Worm (Caenorhabditis elegans): ENCODE results near the gene Y57G7A.2.

Y57G7A.2 gene

DNA sequence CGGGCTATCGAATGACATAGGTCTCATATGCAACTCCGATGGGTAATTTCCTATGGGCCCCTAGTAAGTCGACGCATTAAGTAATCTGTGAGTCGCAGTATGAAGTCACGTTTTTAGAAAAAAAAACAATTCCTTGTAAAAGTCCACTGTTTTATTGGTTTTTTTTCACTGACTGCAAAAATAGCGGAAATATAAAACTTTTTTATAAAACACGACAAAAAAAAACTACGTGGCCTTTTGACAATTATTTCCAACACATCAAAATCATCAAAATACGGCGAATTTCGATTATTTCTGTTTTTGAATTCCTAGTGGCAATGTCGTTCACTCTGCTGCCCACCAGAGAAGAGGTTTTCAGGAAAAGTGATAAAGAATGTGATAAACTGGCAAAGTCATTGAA is 37.2 kb upstream of the Y57G7A.2 start, which contains the start of gene clpr-2:
TSS of gene clpr-2 (plus strand) at position 301 of the 400 bp plus-strand sequence.
- TF ChIP-seq F10E7.11 (tag; optimal IDR thresholded peaks at IDR 0.05) (no peak), cebp-1 (GFP tag; IDR thresholded peaks at IDR 0.05) (no peak), cebp-1 (tag; optimal IDR thresholded peaks at IDR 0.05) (no peak), T26A5.8 (tag; optimal IDR thresholded peaks at IDR 0.05) (no peak), unc-130 (GFP tag; optimal IDR thresholded peaks at IDR 0.05) (no peak), snpc-1.3 (tag; optimal IDR thresholded peaks at IDR 0.05; ENCODE audit: insufficient read depth) (no peak), dpl-1 (GFP tag; optimal IDR thresholded peaks at IDR 0.05) (no peak), lsl-1 (GFP tag; optimal IDR thresholded peaks at IDR 0.05) (no peak), lin-26 (GFP tag; IDR thresholded peaks at IDR 0.05) (no peak), hlh-26 (GFP tag; conservative IDR thresholded peaks at IDR 0.05) (no peak), nfyb-1 (GFP tag; IDR thresholded peaks at IDR 0.05) (no peak), fkh-3 (tag; optimal IDR thresholded peaks at IDR 0.05) (no peak)

DNA sequence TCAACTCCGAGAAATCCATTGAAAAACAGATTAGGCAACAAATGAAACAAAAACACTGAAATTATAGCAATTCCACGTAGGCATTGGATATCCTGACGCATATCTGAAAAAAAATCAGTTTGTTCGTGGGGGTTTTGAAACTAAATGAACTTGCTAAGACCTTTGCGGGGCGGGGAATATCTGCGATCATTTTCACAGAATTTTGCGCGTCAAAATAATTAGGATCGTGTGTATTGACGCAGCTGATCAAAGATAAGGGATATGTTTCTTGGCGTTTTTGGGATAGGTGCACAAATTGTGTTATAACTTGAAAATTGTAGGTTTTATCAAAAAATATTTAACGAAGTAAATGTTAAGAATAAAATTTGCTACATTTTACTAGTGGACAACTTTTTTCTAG is 29.1 kb upstream of the Y57G7A.2 start, which contains the start of gene oac-30:
TSS of gene oac-30 (minus strand) at position 101 of the 400 bp plus-strand sequence.
- TF ChIP-seq C17E4.6 (GFP tag; IDR thresholded peaks at IDR 0.05) (no peak), lin-40 (tag; optimal IDR thresholded peaks at IDR 0.05) (no peak), F33H1.4 (GFP tag; IDR thresholded peaks at IDR 0.05) (no peak), unc-62 (GFP tag; optimal IDR thresholded peaks at IDR 0.05) (no peak), repo-1 (tag; optimal IDR thresholded peaks at IDR 0.05) (no peak), let-607 (tag; optimal IDR thresholded peaks at IDR 0.05) (no peak), ztf-25 (GFP tag; IDR thresholded peaks at IDR 0.05) (no peak), cebp-2 (GFP tag; IDR thresholded peaks at IDR 0.05) (no peak), him-1 (tag; optimal IDR thresholded peaks at IDR 0.05) (no peak), F49E8.2 (tag; optimal IDR thresholded peaks at IDR 0.05; ENCODE audit: insufficient read depth) (no peak), ztf-6 (GFP tag; IDR thresholded peaks at IDR 0.05) (no peak), chd-7 (tag; optimal IDR thresholded peaks at IDR 0.05) (no peak), attf-3 (GFP tag; conservative IDR thresholded peaks at IDR 0.05) (no peak), lag-1 (GFP tag; IDR thresholded peaks at IDR 0.05) (no peak), lsl-1 (GFP tag; optimal IDR thresholded peaks at IDR 0.05) (no peak), dpff-1 (tag; optimal IDR thresholded peaks at IDR 0.05) (no peak)

- TF ChIP-seq akir-1 (GFP tag; optimal IDR thresholded peaks at IDR 0.05) (no peak), die-1 (tag; optimal IDR thresholded peaks at IDR 0.05) (no peak), D2030.7 (GFP tag; IDR thresholded peaks at IDR 0.05) (no peak), sea-2 (GFP tag; IDR thresholded peaks at IDR 0.05) (no peak), dpl-1 (GFP tag; optimal IDR thresholded peaks at IDR 0.05) (no peak), F37B4.10 (GFP tag; IDR thresholded peaks at IDR 0.05) (no peak), hsf-1 (GFP tag; IDR thresholded peaks at IDR 0.05) (no peak), F22D6.2 (tag; optimal IDR thresholded peaks at IDR 0.05) (no peak), ztf-22 (GFP tag; optimal IDR thresholded peaks at IDR 0.05) (no peak), tlf-1 (GFP tag; optimal IDR thresholded peaks at IDR 0.05) (no peak), B0035.1 (tag; optimal IDR thresholded peaks at IDR 0.05) (no peak), F57C9.4 (tag; optimal IDR thresholded peaks at IDR 0.05) (no peak), ceh-58 (GFP tag; IDR thresholded peaks at IDR 0.05) (no peak), bed-2 (GFP tag; IDR thresholded peaks at IDR 0.05) (no peak)
These were observed 24.1 kb upstream of the Y57G7A.2 start, which contains the start of gene srw-66 for ce11 chrII:1271814-1272213. TSS of gene srw-66 (minus strand) at chrII:1271914.
